Worm (Caenorhabditis elegans) whole organism, late embryonic: ENCODE results near the gene nlp-101.

Source experiments
- T23F11.4 ChIP-seq: fragments of 200-800 bp; sonication (Bioruptor generic); optimal IDR thresholded peaks from 2 replicates; lab custom pipeline; 2018; ENCODE audit warnings: mild to moderate bottlenecking, missing genetic modification characterization, missing compliant biosample characterization
- ceh-9 ChIP-seq: sonication (generic microtip); optimal IDR thresholded peaks from 2 replicates; lab custom pipeline; 2016; ENCODE audit warnings: mild to moderate bottlenecking, missing genetic modification characterization, inconsistent platforms, missing compliant biosample characterization
- dmd-4 ChIP-seq: sonication (generic microtip); optimal IDR thresholded peaks from 2 replicates; lab custom pipeline; 2016; ENCODE audit warnings: borderline replicate concordance, missing genetic modification characterization, missing compliant biosample characterization
- dve-1 ChIP-seq: sonication (generic microtip); optimal IDR thresholded peaks from 2 replicates; lab custom pipeline; 2017; ENCODE audit warnings: antibody characterized with exemption, mild to moderate bottlenecking, missing genetic modification characterization, missing compliant biosample characterization
- sdc-2 ChIP-seq: sonication (generic microtip); optimal IDR thresholded peaks from 2 replicates; lab custom pipeline; 2016; ENCODE audit warnings: missing genotype, missing genetic modification characterization, missing compliant biosample characterization

DNA sequence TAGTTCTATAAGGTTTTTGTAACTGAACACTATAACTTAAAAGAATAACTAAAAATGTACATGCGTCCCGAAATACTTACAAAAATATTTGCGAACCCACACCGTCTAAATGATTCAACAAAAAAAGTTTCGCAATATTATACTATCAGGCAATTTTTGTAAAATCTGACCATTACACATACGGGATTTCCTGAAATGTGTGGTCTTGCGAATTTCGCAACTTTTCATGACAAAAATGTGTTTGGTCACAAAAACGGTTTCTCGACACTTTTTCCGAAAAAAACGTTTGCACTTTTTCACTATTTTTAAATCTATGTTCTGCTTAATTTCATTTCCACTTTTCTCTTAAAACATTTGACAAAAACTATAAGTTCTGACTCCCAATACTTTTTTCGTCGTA is 23.5 kb upstream of the nlp-101 start:
- TF ChIP-seq dmd-4 (tag; lab: Kevin White, UChicago): no peak
- TF ChIP-seq T23F11.4 (GFP tag; lab: Kevin White, UChicago): no peak
- TF ChIP-seq ceh-9 (tag; lab: Kevin White, UChicago): no peak
- no peak for TF ChIP-seq dve-1 (tag; lab: Kevin White, UChicago)
- no peak for TF ChIP-seq sdc-2 (tag; lab: Kevin White, UChicago)
